Worm (Caenorhabditis elegans) whole organism, L1 larva: ENCODE results near the gene R05A10.8.

Source experiments
- dpl-1 ChIP-seq, 3 experiments: fragments of 150-350 bp in 2 of 3; sonication (generic microtip) in 1 of 3; optimal IDR thresholded peaks; 2 replicates each; lab custom pipeline; 2014 to 2017; ENCODE audit warnings: missing biosample characterization in 3 of 3, missing genetic modification characterization in 3 of 3, missing genetic modification reagents in 3 of 3
- nhr-76 ChIP-seq: sonication (generic microtip); optimal IDR thresholded peaks from 2 replicates; lab custom pipeline; 2017; ENCODE audit warnings: missing biosample characterization, missing genetic modification characterization
- pax-3 ChIP-seq: fragments of 200-800 bp; sonication (Bioruptor generic); optimal IDR thresholded peaks from 2 replicates; lab custom pipeline; 2018; ENCODE audit warnings: mild to moderate bottlenecking, missing genetic modification characterization, moderate library complexity, missing compliant biosample characterization
- skn-1 ChIP-seq: fragments of 150-350 bp; optimal IDR thresholded peaks from 2 replicates; lab custom pipeline; 2014; ENCODE audit warnings: missing biosample characterization, missing genetic modification characterization

DNA sequence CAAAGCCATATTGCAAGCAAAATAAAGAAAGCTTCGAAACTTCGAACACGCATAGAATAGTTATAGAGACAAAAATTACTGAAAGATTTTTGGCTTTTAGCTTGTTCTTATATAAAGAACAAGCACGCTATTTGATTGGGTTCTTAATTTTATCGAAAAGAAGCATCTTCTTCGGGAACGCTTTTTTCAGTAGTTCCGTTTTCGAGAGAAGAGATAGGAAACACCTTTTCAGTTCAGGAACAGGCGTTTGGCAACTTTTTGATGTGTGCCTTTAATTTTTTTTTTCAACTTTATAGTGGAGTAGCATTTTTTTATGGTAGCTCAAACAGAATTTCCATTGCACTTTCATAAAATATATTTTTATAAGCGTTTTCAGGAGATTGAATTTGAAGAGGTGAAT is 4.8 kb upstream of the R05A10.8 start, which contains the start of gene R05A10.7:
- TF ChIP-seq pax-3 (tag; lab: Kevin White, UChicago) (no peak), nhr-76 (no peak), skn-1 (tag; lab: Kevin White, UChicago) (no peak), dpl-1 (GFP tag; optimal IDR thresholded peaks at IDR 0.05; lab: Kevin White, UChicago) (no peak)
